Fruit fly (Drosophila melanogaster) whole organism, pupa: ENCODE measurements around the gene Lerp.
A peak's percentile ranks its signal among the peaks of the same experiment; 100 is the strongest.

Experiments
- CG10348 ChIP-seq: fragments of 200-800 bp; sonication (Bioruptor generic); IDR thresholded peaks from 2 replicates; pipeline ENCODE4 v1.3.6; 2022; ENCODE audit warnings: missing biosample characterization, missing genetic modification characterization
- CG12605 ChIP-seq: fragments of 200-800 bp; sonication (Bioruptor generic); IDR thresholded peaks from 2 replicates; pipeline ENCODE4 v1.3.6; 2022; ENCODE audit warnings: missing biosample characterization, missing genetic modification characterization
- CG13204 ChIP-seq: fragments of 200-800 bp; sonication (Bioruptor generic); optimal IDR thresholded peaks from 2 replicates; lab custom pipeline; 2018; ENCODE audit warnings: missing biosample characterization, mild to moderate bottlenecking, missing genetic modification characterization, moderate library complexity
- CG14655 ChIP-seq: fragments of 200-800 bp; sonication (Bioruptor generic); optimal IDR thresholded peaks from 3 replicates; lab custom pipeline; 2017; ENCODE audit warnings: mild to moderate bottlenecking, missing biosample characterization, missing genetic modification reagents, missing genetic modification characterization
- CG15710 ChIP-seq: fragments of 200-800 bp; sonication (Bioruptor generic); optimal IDR thresholded peaks from 2 replicates; lab custom pipeline; 2018; ENCODE audit warnings: missing biosample characterization, mild to moderate bottlenecking, missing genetic modification characterization, moderate library complexity
- CG17806 ChIP-seq: fragments of 200-800 bp; sonication (Bioruptor generic); optimal IDR thresholded peaks from 2 replicates; lab custom pipeline; 2018; ENCODE audit warnings: missing biosample characterization, mild to moderate bottlenecking, missing genetic modification characterization, moderate library complexity
- CG32121 ChIP-seq: fragments of 200-800 bp; sonication (Bioruptor generic); IDR thresholded peaks from 2 replicates; pipeline ENCODE4 v1.3.6; 2022; ENCODE audit warnings: missing biosample characterization, missing genetic modification characterization
- CG34367 ChIP-seq: fragments of 200-800 bp; sonication (Bioruptor generic); optimal IDR thresholded peaks from 2 replicates; lab custom pipeline; 2018; ENCODE audit warnings: missing biosample characterization, mild to moderate bottlenecking, missing genetic modification characterization
- CG4496 ChIP-seq: fragments of 200-800 bp; sonication (Bioruptor generic); IDR thresholded peaks from 3 replicates; pipeline ENCODE4 v1.3.6; 2022; ENCODE audit warnings: missing biosample characterization, missing genetic modification characterization
- CG8159 ChIP-seq: fragments of 200-800 bp; sonication (Bioruptor generic); optimal IDR thresholded peaks from 3 replicates; lab custom pipeline; 2018; ENCODE audit warnings: missing biosample characterization, mild to moderate bottlenecking, missing genetic modification characterization, moderate library complexity
- CG8301 ChIP-seq: fragments of 200-800 bp; sonication (Bioruptor generic); optimal IDR thresholded peaks from 2 replicates; lab custom pipeline; 2018; ENCODE audit warnings: missing biosample characterization, mild to moderate bottlenecking, missing genetic modification characterization
- CG9948 ChIP-seq: fragments of 200-800 bp; sonication (Bioruptor generic); optimal IDR thresholded peaks from 2 replicates; lab custom pipeline; 2018; ENCODE audit warnings: missing biosample characterization, mild to moderate bottlenecking, missing genetic modification characterization, moderate library complexity
- D1 ChIP-seq: fragments of 200-800 bp; sonication (Bioruptor generic); optimal IDR thresholded peaks from 2 replicates; lab custom pipeline; 2018; ENCODE audit warnings: missing biosample characterization, mild to moderate bottlenecking, missing genetic modification characterization, moderate library complexity
- EcR ChIP-seq: fragments of 200-800 bp; sonication (Bioruptor generic); optimal IDR thresholded peaks from 3 replicates; lab custom pipeline; 2019; ENCODE audit warnings: missing biosample characterization, missing genetic modification characterization, mild to moderate bottlenecking, moderate library complexity, missing genetic modification reagents
- Ets98B ChIP-seq: fragments of 200-800 bp; sonication (Bioruptor generic); IDR thresholded peaks from 2 replicates; pipeline ENCODE4 v1.3.6; 2022; ENCODE audit warnings: missing biosample characterization, missing genetic modification characterization
- Pif1A ChIP-seq: fragments of 200-800 bp; sonication (Bioruptor generic); optimal IDR thresholded peaks from 3 replicates; lab custom pipeline; 2016; ENCODE audit warnings: missing biosample characterization, missing genetic modification characterization
- Pif1B ChIP-seq: fragments of 200-800 bp; sonication (Bioruptor generic); optimal IDR thresholded peaks from 3 replicates; lab custom pipeline; 2016; ENCODE audit warnings: missing biosample characterization, missing genetic modification characterization
- Snoo ChIP-seq: fragments of 200-800 bp; sonication (Bioruptor generic); optimal IDR thresholded peaks from 3 replicates; lab custom pipeline; 2017; ENCODE audit warnings: missing biosample characterization, mild to moderate bottlenecking, missing genetic modification characterization, inconsistent platforms
- fd96Ca ChIP-seq: fragments of 200-800 bp; sonication (Bioruptor generic); IDR thresholded peaks from 3 replicates; pipeline ENCODE4 v1.3.6; 2022; ENCODE audit warnings: missing biosample characterization, missing genetic modification characterization
- gl ChIP-seq: fragments of 200-800 bp; sonication (Bioruptor generic); optimal IDR thresholded peaks from 2 replicates; lab custom pipeline; 2018; ENCODE audit warnings: missing biosample characterization, mild to moderate bottlenecking, missing genetic modification characterization
- rn ChIP-seq: fragments of 200-800 bp; sonication (Bioruptor generic); IDR thresholded peaks from 2 replicates; pipeline ENCODE4 v1.3.6; 2022; ENCODE audit warnings: missing biosample characterization, missing genetic modification characterization

Lerp gene

dm6 chr3R:26862848-26863448 is at the start of gene Lerp, which contains the start of gene IntS12:
TSS of gene Lerp (minus strand) at chr3R:26863130.
TSS of gene IntS12 (plus strand) at chr3R:26863376.
- no peak for TF ChIP-seq Ets98B (GFP tag; lab: Robert Waterston, UW)
- no peak for TF ChIP-seq fd96Ca
- no peak for TF ChIP-seq rn (GFP tag; lab: Robert Waterston, UW)
- no peak for TF ChIP-seq CG9948
- TF ChIP-seq CG32121, result no peak
- TF ChIP-seq CG12605 (GFP tag; lab: Robert Waterston, UW), result no peak
- TF ChIP-seq CG15710 (tag; lab: Kevin White, UChicago), result no peak
- TF ChIP-seq D1 (tag; lab: Kevin White, UChicago), result no peak
- no peak for TF ChIP-seq Pif1B (GFP tag; lab: Kevin White, UChicago)
- no peak for TF ChIP-seq CG8301 (tag; lab: Kevin White, UChicago)
- no peak for TF ChIP-seq Pif1A (GFP tag; lab: Kevin White, UChicago)
- no peak for TF ChIP-seq CG4496 (GFP tag; lab: Robert Waterston, UW)
- TF ChIP-seq CG8159 (tag; lab: Kevin White, UChicago), result no peak
- no peak for TF ChIP-seq CG14655
- TF ChIP-seq CG17806 (tag; lab: Kevin White, UChicago), result no peak
- TF ChIP-seq CG34367 (tag; lab: Kevin White, UChicago), result no peak
- no peak for TF ChIP-seq EcR (GFP tag; lab: Kevin White, UChicago)
- TF ChIP-seq Snoo (tag; lab: Kevin White, UChicago), result no peak

DNA sequence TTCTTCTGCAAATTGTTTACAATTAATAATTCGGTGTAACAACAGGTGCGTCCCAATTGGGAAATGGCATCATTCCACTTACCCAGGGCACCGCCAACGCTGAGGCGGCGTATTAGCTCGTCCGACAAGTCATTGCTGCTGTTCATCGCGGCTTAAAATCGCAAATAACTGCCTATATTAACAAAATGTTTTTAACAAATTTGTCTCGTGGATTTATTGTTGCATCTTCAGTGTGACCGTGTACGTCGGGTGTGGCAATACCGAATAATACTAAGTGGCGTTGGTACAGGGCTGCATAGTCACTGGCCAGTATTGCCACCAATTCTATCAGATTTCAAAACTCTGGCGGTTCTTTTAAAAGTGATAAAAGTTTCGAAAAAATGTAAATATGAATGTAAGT is 49.7 kb upstream of the Lerp start, which contains the start of gene Ets97D:
Ets97D (minus strand) TSS at position 272 of the 400 bp plus-strand sequence.
- TF ChIP-seq Pif1B (GFP tag; lab: Kevin White, UChicago) (no peak), CG12605 (GFP tag; lab: Robert Waterston, UW) (0 out of 2 replicates have a peak, but pooled peaks have one; percentile 25)

- TF ChIP-seq CG15710 (tag; lab: Kevin White, UChicago), result no peak
- no peak for TF ChIP-seq fd96Ca
- TF ChIP-seq CG12605 (GFP tag; lab: Robert Waterston, UW), result no peak
- no peak for TF ChIP-seq rn (GFP tag; lab: Robert Waterston, UW)
- TF ChIP-seq CG14655, result no peak
- TF ChIP-seq CG10348 (GFP tag; lab: Robert Waterston, UW), result no peak
- TF ChIP-seq CG17806 (tag; lab: Kevin White, UChicago), result no peak
- TF ChIP-seq Snoo (tag; lab: Kevin White, UChicago), result no peak
- no peak for TF ChIP-seq CG8301 (tag; lab: Kevin White, UChicago)
- TF ChIP-seq CG9948, result no peak
- no peak for TF ChIP-seq CG13204 (GFP tag; lab: Kevin White, UChicago)
- no peak for TF ChIP-seq Ets98B (GFP tag; lab: Robert Waterston, UW)
- TF ChIP-seq Pif1B (GFP tag; lab: Kevin White, UChicago), result no peak
- no peak for TF ChIP-seq gl (tag; lab: Kevin White, UChicago)
- TF ChIP-seq, all 21 proteins: peak for 0
These were observed 45.8 kb upstream of the Lerp start for dm6 chr3R:26908750-26909149.

DNA sequence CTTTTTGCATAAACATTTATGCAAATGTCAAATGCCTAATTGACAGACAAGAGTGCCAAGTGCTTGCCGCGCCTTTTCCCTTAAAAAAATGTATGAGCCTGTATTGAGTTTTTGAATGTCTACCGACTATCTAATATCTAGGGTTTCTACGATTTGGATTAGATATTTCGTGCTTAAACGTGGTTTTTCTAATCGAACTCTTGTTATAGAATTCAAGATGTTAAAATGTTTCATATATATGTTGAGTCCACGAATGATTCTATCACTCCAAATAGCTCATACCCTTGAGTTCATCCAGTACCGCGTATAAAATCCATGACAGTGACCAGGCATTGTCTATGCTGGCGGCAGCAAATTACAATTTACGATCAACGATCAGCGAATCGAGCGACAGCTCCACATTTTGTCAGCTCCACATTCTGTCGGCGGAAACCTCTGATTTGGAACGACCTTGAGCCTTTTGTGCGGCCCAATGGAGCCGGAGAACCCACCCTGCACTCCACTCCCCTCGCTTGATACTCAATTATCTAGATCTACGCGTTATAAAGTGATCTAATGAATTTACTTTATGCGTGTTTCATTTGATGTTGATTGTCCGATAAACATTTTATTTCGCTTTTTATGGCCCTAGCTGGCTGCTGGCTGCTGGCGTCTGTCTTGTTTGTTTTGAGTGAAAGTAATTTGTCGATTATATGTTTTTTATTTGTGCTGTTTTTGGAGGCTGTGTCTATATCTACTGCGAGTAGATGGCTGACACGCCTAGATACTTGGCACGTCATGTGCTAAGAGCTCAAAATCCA is 44.0 kb upstream of the Lerp start:
- TF ChIP-seq Pif1A (GFP tag; lab: Kevin White, UChicago) (no peak), fd96Ca (peak; percentile 39; the same call in 1 of the 3 replicates), CG32121 (0 out of 2 replicates have a peak, but pooled peaks have one; percentile 13), CG4496 (GFP tag; lab: Robert Waterston, UW) (peak; percentile 16; the same call in 1 of the 3 replicates)

DNA sequence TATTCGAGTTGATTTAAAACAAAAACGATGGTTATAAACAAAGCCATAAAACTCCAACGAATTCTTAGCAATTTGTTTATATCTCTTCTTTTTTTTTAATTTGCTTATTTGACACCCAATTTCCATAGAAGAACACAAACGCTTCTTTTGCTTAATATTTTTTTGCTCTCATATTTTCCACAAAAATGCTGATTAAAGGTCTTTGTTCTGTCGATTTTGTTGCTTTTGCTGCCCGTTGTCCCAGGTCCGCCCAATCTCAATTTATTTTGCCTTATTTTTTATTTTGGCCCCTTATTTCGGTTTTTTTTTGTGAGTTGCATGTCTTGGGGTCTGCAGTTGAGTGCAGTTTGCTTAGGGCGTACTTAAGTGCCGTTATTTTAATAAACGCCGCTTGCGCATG is 43.1 kb upstream of the Lerp start:
- TF ChIP-seq rn (GFP tag; lab: Robert Waterston, UW), result no peak
- TF ChIP-seq gl (tag; lab: Kevin White, UChicago), result no peak
- no peak for TF ChIP-seq D1 (tag; lab: Kevin White, UChicago)
- TF ChIP-seq Ets98B (GFP tag; lab: Robert Waterston, UW), result no peak
- TF ChIP-seq Snoo (tag; lab: Kevin White, UChicago), result no peak
- no peak for TF ChIP-seq CG12605 (GFP tag; lab: Robert Waterston, UW)
- no peak for TF ChIP-seq fd96Ca
- TF ChIP-seq CG14655, result no peak
- no peak for TF ChIP-seq CG17806 (tag; lab: Kevin White, UChicago)
- TF ChIP-seq CG4496 (GFP tag; lab: Robert Waterston, UW), result no peak
- TF ChIP-seq Pif1A (GFP tag; lab: Kevin White, UChicago), result no peak
- no peak for TF ChIP-seq CG15710 (tag; lab: Kevin White, UChicago)

DNA sequence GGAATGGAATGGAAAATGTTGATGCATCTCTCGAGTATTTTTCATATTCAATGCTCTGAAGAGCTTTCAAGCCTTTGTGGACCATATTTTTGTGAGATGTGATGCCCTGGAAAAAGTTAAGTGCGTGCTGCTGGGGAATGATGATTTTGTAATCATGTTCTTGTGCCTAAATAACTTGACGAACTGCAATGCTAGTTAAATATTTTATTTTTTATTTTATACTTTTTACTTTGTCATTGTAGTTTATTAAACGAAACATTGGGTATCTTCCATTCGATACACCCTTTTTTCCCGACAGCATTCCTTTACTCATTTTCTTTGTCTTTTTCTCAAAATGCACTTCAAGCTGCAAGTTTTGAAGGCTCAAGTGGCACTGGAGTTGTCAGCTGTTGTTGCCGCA is 37.1 kb upstream of the Lerp start:
- TF ChIP-seq CG8159 (tag; lab: Kevin White, UChicago) (peak; percentile 47), rn (GFP tag; lab: Robert Waterston, UW) (0 out of 2 replicates have a peak, but pooled peaks have one; percentile 3), CG4496 (GFP tag; lab: Robert Waterston, UW) (peak; percentile 73), Pif1A (GFP tag; lab: Kevin White, UChicago) (peak; percentile 58), CG15710 (tag; lab: Kevin White, UChicago) (peak; percentile 36), CG9948 (peak; percentile 20), Ets98B (GFP tag; lab: Robert Waterston, UW) (peak; percentile 68), gl (tag; lab: Kevin White, UChicago) (no peak), CG17806 (tag; lab: Kevin White, UChicago) (peak; percentile 42), CG14655 (peak; percentile 48), CG12605 (GFP tag; lab: Robert Waterston, UW) (0 out of 2 replicates have a peak, but pooled peaks have one; percentile 36), CG10348 (GFP tag; lab: Robert Waterston, UW) (no peak), D1 (tag; lab: Kevin White, UChicago) (no peak), CG32121 (0 out of 2 replicates have a peak, but pooled peaks have one; percentile 48), Snoo (tag; lab: Kevin White, UChicago) (no peak), Pif1B (GFP tag; lab: Kevin White, UChicago) (peak; percentile 55), EcR (GFP tag; lab: Kevin White, UChicago) (no peak), CG34367 (tag; lab: Kevin White, UChicago) (peak; percentile 0), CG8301 (tag; lab: Kevin White, UChicago) (peak; percentile 37), CG13204 (GFP tag; lab: Kevin White, UChicago) (no peak), fd96Ca (no peak)
- TF ChIP-seq, all 21 proteins: peak for 14
